Fruit fly (Drosophila melanogaster) Kc167 (cell line): ENCODE results near the gene CG9961.

Source experiments
- Myc ChIP-seq: fragments of >200 bp; optimal IDR thresholded peaks from 2 replicates; lab custom pipeline; 2017; ENCODE audit warnings: missing external identifiers
- h ChIP-seq: fragments of >200 bp; optimal IDR thresholded peaks from 3 replicates; lab custom pipeline; 2018; ENCODE audit warnings: missing external identifiers
- psq ChIP-seq: fragments of >200 bp; optimal IDR thresholded peaks from 2 replicates; lab custom pipeline; 2017; ENCODE audit warnings: missing external identifiers

dm6 chr2L:2727364-2727763, 17.4 kb downstream of the CG9961 start:
- TF ChIP-seq Myc (lab: Kevin White, UChicago) (no peak), psq (lab: Kevin White, UChicago) (no peak), h (lab: Kevin White, UChicago) (no peak)
